Fruit fly (Drosophila melanogaster) whole organism, embryonic: ENCODE data around the gene drm.

ENCODE experiments used
- Bteb2 ChIP-seq: fragments of 200-800 bp; sonication (Bioruptor generic); optimal IDR thresholded peaks from 2 replicates; lab custom pipeline; 2016; ENCODE audit warnings: missing biosample characterization, missing genetic modification characterization
- CG10147 ChIP-seq: fragments of 200-800 bp; sonication (Bioruptor generic); optimal IDR thresholded peaks from 2 replicates; lab custom pipeline; 2019; ENCODE audit warnings: missing biosample characterization, mild to moderate bottlenecking, missing genetic modification characterization, moderate library complexity
- CG10209 ChIP-seq: fragments of 200-800 bp; sonication (Bioruptor generic); optimal IDR thresholded peaks from 3 replicates; lab custom pipeline; 2017; ENCODE audit warnings: missing biosample characterization, mild to moderate bottlenecking, missing genetic modification characterization, missing genetic modification reagents
- CG10321 ChIP-seq: fragments of 200-800 bp; sonication (Bioruptor generic); IDR thresholded peaks from 2 replicates; pipeline ENCODE4 v1.3.6; 2022; ENCODE audit warnings: missing biosample characterization, missing genetic modification characterization
- CG11560 ChIP-seq: fragments of 200-800 bp; sonication (Bioruptor generic); IDR thresholded peaks from 3 replicates; pipeline ENCODE4 v1.3.6; 2022; ENCODE audit warnings: missing biosample characterization, missing genetic modification characterization
- CG12155 ChIP-seq: fragments of 200-800 bp; sonication (Bioruptor generic); optimal IDR thresholded peaks from 3 replicates; lab custom pipeline; 2016; ENCODE audit warnings: missing biosample characterization, missing genetic modification characterization
- CG12299 ChIP-seq: fragments of 200-800 bp; sonication (Bioruptor generic); optimal IDR thresholded peaks from 2 replicates; lab custom pipeline; 2018; ENCODE audit warnings: missing biosample characterization, mild to moderate bottlenecking, missing genetic modification characterization
- CG12391 ChIP-seq: fragments of 200-800 bp; sonication (Bioruptor generic); optimal IDR thresholded peaks from 3 replicates; lab custom pipeline; 2018; ENCODE audit warnings: missing biosample characterization, mild to moderate bottlenecking, missing genetic modification characterization, moderate library complexity
- CG13287 ChIP-seq: fragments of 200-800 bp; sonication (Bioruptor generic); IDR thresholded peaks from 2 replicates; pipeline ENCODE4 v1.3.6; 2022; ENCODE audit warnings: missing biosample characterization, missing genetic modification characterization; ENCODE audit not compliant: partially characterized antibody
- CG13424 ChIP-seq: fragments of 200-800 bp; sonication (Bioruptor generic); optimal IDR thresholded peaks from 2 replicates; lab custom pipeline; 2019; ENCODE audit warnings: missing biosample characterization, mild to moderate bottlenecking, missing genetic modification characterization, moderate library complexity
- CG17912 ChIP-seq: fragments of 200-800 bp; sonication (Bioruptor generic); optimal IDR thresholded peaks from 2 replicates; lab custom pipeline; 2018; ENCODE audit warnings: missing biosample characterization, mild to moderate bottlenecking, missing genetic modification characterization
- CG2889 ChIP-seq: fragments of 200-800 bp; sonication (Bioruptor generic); IDR thresholded peaks from 3 replicates; pipeline ENCODE4 v1.3.6; 2022; ENCODE audit warnings: missing biosample characterization, missing genetic modification characterization
- CG33557 ChIP-seq: fragments of 200-800 bp; sonication (Bioruptor generic); optimal IDR thresholded peaks from 2 replicates; lab custom pipeline; 2019; ENCODE audit warnings: missing biosample characterization, mild to moderate bottlenecking, missing genetic modification characterization, moderate library complexity
- CG4282 ChIP-seq: fragments of 200-800 bp; sonication (Bioruptor generic); optimal IDR thresholded peaks from 2 replicates; lab custom pipeline; 2016; ENCODE audit warnings: missing biosample characterization, missing genetic modification characterization
- CG6175 ChIP-seq: fragments of 200-800 bp; sonication (Bioruptor generic); IDR thresholded peaks from 3 replicates; pipeline ENCODE4 v1.3.6; 2022; ENCODE audit warnings: missing biosample characterization, missing genetic modification characterization
- CG8290 ChIP-seq, 3 experiments: fragments of 200-800 bp; sonication (Bioruptor generic); optimal IDR thresholded peaks; 2 replicates each; lab custom pipeline; 2016 to 2019; ENCODE audit warnings: missing biosample characterization in 3 of 3, missing genetic modification characterization in 3 of 3, mild to moderate bottlenecking in 2 of 3, moderate library complexity in 1 of 3
- CG9817 ChIP-seq: fragments of 200-800 bp; sonication (Bioruptor generic); optimal IDR thresholded peaks from 2 replicates; lab custom pipeline; 2018; ENCODE audit warnings: missing biosample characterization, mild to moderate bottlenecking, missing genetic modification characterization, moderate library complexity
- Deaf1 ChIP-seq: fragments of 200-800 bp; optimal IDR thresholded peaks from 3 replicates; lab custom pipeline; 2019; ENCODE audit warnings: missing biosample characterization, mild to moderate bottlenecking, missing genetic modification characterization, moderate library complexity
- Dip3 ChIP-seq: fragments of 200-800 bp; sonication (Bioruptor generic); optimal IDR thresholded peaks from 3 replicates; lab custom pipeline; 2016; ENCODE audit warnings: missing biosample characterization, missing genetic modification characterization
- Doc3 ChIP-seq: fragments of 200-800 bp; sonication (Bioruptor generic); IDR thresholded peaks from 3 replicates; pipeline ENCODE4 v1.3.6; 2022; ENCODE audit warnings: missing biosample characterization, missing genetic modification characterization; ENCODE audit not compliant: partially characterized antibody
- Drgx ChIP-seq: fragments of 200-800 bp; sonication (Bioruptor generic); IDR thresholded peaks from 2 replicates; pipeline ENCODE4 v1.3.6; 2022; ENCODE audit warnings: missing biosample characterization, missing genetic modification characterization
- Ets97D ChIP-seq: fragments of 200-800 bp; sonication (Bioruptor generic); optimal IDR thresholded peaks from 3 replicates; lab custom pipeline; 2016; ENCODE audit warnings: missing biosample characterization, missing genetic modification characterization
- Fer3 ChIP-seq: fragments of 200-800 bp; sonication (Bioruptor generic); optimal IDR thresholded peaks from 2 replicates; lab custom pipeline; 2018; ENCODE audit warnings: missing biosample characterization, mild to moderate bottlenecking, missing genetic modification characterization, moderate library complexity
- GATAe ChIP-seq: fragments of 200-800 bp; sonication (Bioruptor generic); conservative IDR thresholded peaks from 2 replicates; pipeline ENCODE4 v1.3.6; 2022; ENCODE audit warnings: missing biosample characterization, missing genetic modification characterization
- HLH4C ChIP-seq: fragments of 200-800 bp; sonication (Bioruptor generic); IDR thresholded peaks from 3 replicates; pipeline ENCODE4 v1.3.6; 2022; ENCODE audit warnings: missing biosample characterization, missing genetic modification characterization; ENCODE audit not compliant: partially characterized antibody
- Hey ChIP-seq: fragments of 200-800 bp; sonication (Bioruptor generic); optimal IDR thresholded peaks from 3 replicates; lab custom pipeline; 2018; ENCODE audit warnings: missing biosample characterization, mild to moderate bottlenecking, missing genetic modification characterization
- Myb ChIP-seq: fragments of 200-800 bp; sonication (Bioruptor generic); optimal IDR thresholded peaks from 2 replicates; lab custom pipeline; 2016; ENCODE audit warnings: missing biosample characterization, missing genetic modification characterization
- NFAT ChIP-seq: fragments of 200-800 bp; sonication (Bioruptor generic); IDR thresholded peaks from 2 replicates; pipeline ENCODE4 v1.3.6; 2022; ENCODE audit warnings: missing biosample characterization, missing genetic modification characterization
- Nf-YC ChIP-seq: fragments of 200-800 bp; optimal IDR thresholded peaks from 3 replicates; lab custom pipeline; 2019; ENCODE audit warnings: missing biosample characterization, mild to moderate bottlenecking, missing genetic modification characterization, moderate library complexity
- Vsx1 ChIP-seq: fragments of 200-800 bp; sonication (Bioruptor generic); optimal IDR thresholded peaks from 2 replicates; lab custom pipeline; 2017; ENCODE audit warnings: missing biosample characterization, mild to moderate bottlenecking, missing genetic modification characterization, missing genetic modification reagents
- Xrp1 ChIP-seq: fragments of 200-800 bp; sonication (Bioruptor generic); IDR thresholded peaks from 2 replicates; pipeline ENCODE4 v1.3.6; 2022; ENCODE audit warnings: missing biosample characterization, missing genetic modification characterization
- cato ChIP-seq: fragments of 200-800 bp; sonication (Bioruptor generic); optimal IDR thresholded peaks from 2 replicates; lab custom pipeline; 2016; ENCODE audit warnings: missing biosample characterization, missing genetic modification characterization, borderline replicate concordance
- chinmo ChIP-seq: fragments of 200-800 bp; sonication (Bioruptor generic); IDR thresholded peaks from 4 replicates; pipeline ENCODE4 v1.3.6; 2022; ENCODE audit warnings: missing biosample characterization, missing genetic modification characterization; ENCODE audit not compliant: partially characterized antibody
- ci ChIP-seq: fragments of 200-800 bp; sonication (Bioruptor generic); IDR thresholded peaks from 3 replicates; pipeline ENCODE4 v1.3.6; 2022; ENCODE audit warnings: missing biosample characterization, missing genetic modification characterization
- da ChIP-seq: fragments of 200-800 bp; sonication (Bioruptor generic); optimal IDR thresholded peaks from 2 replicates; lab custom pipeline; 2016; ENCODE audit warnings: missing biosample characterization, missing genetic modification characterization
- exex ChIP-seq: fragments of 200-800 bp; sonication (Bioruptor generic); optimal IDR thresholded peaks from 4 replicates; lab custom pipeline; 2018; ENCODE audit warnings: missing biosample characterization, mild to moderate bottlenecking, missing genetic modification characterization, moderate library complexity
- grn ChIP-seq: fragments of 200-800 bp; sonication (Bioruptor generic); optimal IDR thresholded peaks from 3 replicates; lab custom pipeline; 2017; ENCODE audit warnings: missing biosample characterization, missing genetic modification characterization
- hb ChIP-seq: fragments of 200-800 bp; sonication (Bioruptor generic); IDR thresholded peaks from 3 replicates; pipeline ENCODE4 v1.3.6; 2022; ENCODE audit warnings: missing biosample characterization, missing genetic modification characterization; ENCODE audit not compliant: partially characterized antibody
- klu ChIP-seq: fragments of 200-800 bp; sonication (Bioruptor generic); IDR thresholded peaks from 2 replicates; pipeline ENCODE4 v1.3.6; 2022; ENCODE audit warnings: missing biosample characterization, missing genetic modification characterization
- nerfin-1 ChIP-seq: fragments of 200-800 bp; sonication (Bioruptor generic); optimal IDR thresholded peaks from 3 replicates; lab custom pipeline; 2019; ENCODE audit warnings: missing biosample characterization, mild to moderate bottlenecking, missing genetic modification characterization, moderate library complexity
- pita ChIP-seq: fragments of 200-800 bp; sonication (Bioruptor generic); optimal IDR thresholded peaks from 2 replicates; lab custom pipeline; 2017; ENCODE audit warnings: missing biosample characterization, mild to moderate bottlenecking, missing genetic modification characterization
- sens-2 ChIP-seq: fragments of 200-800 bp; sonication (Bioruptor generic); IDR thresholded peaks from 2 replicates; pipeline ENCODE4 v1.3.6; 2022; ENCODE audit warnings: missing biosample characterization, missing genetic modification characterization
- sima ChIP-seq: fragments of 200-800 bp; sonication (Bioruptor generic); optimal IDR thresholded peaks from 2 replicates; lab custom pipeline; 2016; ENCODE audit warnings: missing biosample characterization, missing genetic modification characterization
- sob ChIP-seq: fragments of 200-800 bp; sonication (Bioruptor generic); IDR thresholded peaks from 2 replicates; pipeline ENCODE4 v1.3.6; 2022; ENCODE audit warnings: missing biosample characterization, missing genetic modification characterization
- usp ChIP-seq: fragments of >200 bp; optimal IDR thresholded peaks from 2 replicates; lab custom pipeline; 2017; ENCODE audit warnings: missing biosample characterization, missing genetic modification characterization
- vnd ChIP-seq: fragments of 200-800 bp; sonication (Bioruptor generic); IDR thresholded peaks from 3 replicates; pipeline ENCODE4 v1.3.6; 2022; ENCODE audit warnings: missing biosample characterization, missing genetic modification characterization; ENCODE audit not compliant: partially characterized antibody
- vvl ChIP-seq: fragments of 200-800 bp; sonication (Bioruptor generic); IDR thresholded peaks from 2 replicates; pipeline ENCODE4 v1.3.6; 2022; ENCODE audit warnings: missing biosample characterization, missing genetic modification characterization
- yki ChIP-seq: fragments of >200 bp; optimal IDR thresholded peaks from 3 replicates; lab custom pipeline; 2018
- z ChIP-seq: fragments of 200-800 bp; sonication (Bioruptor generic); IDR thresholded peaks from 3 replicates; pipeline ENCODE4 v1.3.6; 2022; ENCODE audit warnings: missing biosample characterization, missing genetic modification characterization

The drm gene

DNA sequence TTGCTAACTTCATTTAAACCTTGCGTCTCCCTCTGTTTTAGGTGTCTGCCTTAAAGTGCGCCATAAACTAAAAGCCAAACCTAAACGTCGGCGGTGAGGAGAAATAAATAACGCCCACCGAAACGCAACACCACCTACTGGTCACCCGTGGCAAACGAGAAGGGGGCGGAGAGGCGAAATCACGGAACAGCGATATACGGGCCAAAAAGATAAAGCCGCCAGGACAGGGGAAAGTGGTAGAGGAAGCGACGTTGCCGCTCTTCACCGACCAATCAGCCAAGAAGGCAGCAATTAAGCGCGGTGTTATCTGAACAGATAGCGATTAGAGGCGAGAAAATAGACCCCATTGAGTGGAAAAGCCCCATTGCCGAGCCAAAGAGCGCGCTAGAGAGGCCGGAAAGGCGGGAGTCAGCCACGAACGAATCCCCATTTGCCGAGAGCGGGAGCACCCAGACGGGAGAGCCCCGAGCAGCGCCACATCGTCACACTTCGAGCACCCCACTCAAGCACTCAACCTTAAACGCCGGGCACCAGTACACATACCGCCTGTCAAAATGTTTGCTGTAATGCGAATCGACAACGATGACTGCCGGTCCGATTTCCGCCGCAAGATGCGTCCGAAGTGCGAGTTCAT is 6.1 kb downstream of the drm start (continued):
- TF ChIP-seq Fer3 (tag; lab: Kevin White, UChicago) (no peak), CG4282 (GFP tag; lab: Kevin White, UChicago) (no peak), grn (GFP tag; lab: Kevin White, UChicago) (no peak), usp (GFP tag; lab: Kevin White, UChicago) (no peak), Deaf1 (tag; lab: Kevin White, UChicago) (peak; percentile 45), CG12155 (GFP tag; lab: Kevin White, UChicago) (no peak), sens-2 (GFP tag; lab: Robert Waterston, UW) (0 out of 2 replicates have a peak, but pooled peaks have one; percentile 28), vvl (GFP tag; lab: Robert Waterston, UW) (no peak), Bteb2 (no peak), da (GFP tag; lab: Kevin White, UChicago) (no peak), CG8290 (GFP tag; optimal IDR thresholded peaks at IDR 0.05; lab: Kevin White, UChicago) (no peak), CG8290 (tag; optimal IDR thresholded peaks at IDR 0.05; lab: Kevin White, UChicago) (no peak), Ets97D (GFP tag; lab: Kevin White, UChicago) (no peak), CG10321 (GFP tag; lab: Robert Waterston, UW) (peak; percentile 50), CG9817 (tag; lab: Kevin White, UChicago) (no peak), GATAe (GFP tag; lab: Robert Waterston, UW) (peak; percentile 84), CG10147 (GFP tag; lab: Kevin White, UChicago) (no peak), hb (GFP tag; lab: Robert Waterston, UW) (no peak), CG6175 (no peak), CG10209 (GFP tag; lab: Kevin White, UChicago) (no peak), Dip3 (no peak), klu (GFP tag; lab: Robert Waterston, UW) (no peak), cato (GFP tag; lab: Kevin White, UChicago) (no peak), sima (GFP tag; lab: Kevin White, UChicago) (no peak), CG17912 (GFP tag; lab: Kevin White, UChicago) (no peak), CG13424 (tag; lab: Kevin White, UChicago) (no peak), Vsx1 (GFP tag; lab: Kevin White, UChicago) (no peak), CG11560 (tag; lab: Robert Waterston, UW) (no peak), NFAT (GFP tag; lab: Robert Waterston, UW) (no peak), Drgx (GFP tag; lab: Robert Waterston, UW) (no peak), Myb (GFP tag; lab: Kevin White, UChicago) (no peak), Xrp1 (GFP tag; lab: Robert Waterston, UW) (peak; percentile 39; the same call in 1 of the 2 replicates), CG2889 (GFP tag; lab: Robert Waterston, UW) (no peak), Doc3 (GFP tag; lab: Robert Waterston, UW) (peak; percentile 60; the same call in 1 of the 3 replicates), yki (lab: Kevin White, UChicago) (peak; percentile 95), Hey (tag; lab: Kevin White, UChicago) (no peak), CG12299 (tag; lab: Kevin White, UChicago) (no peak), exex (tag; lab: Kevin White, UChicago) (peak; percentile 49), sob (GFP tag; lab: Robert Waterston, UW) (no peak; the same call in 1 of the 2 replicates), CG33557 (GFP tag; lab: Kevin White, UChicago) (no peak), ci (GFP tag; lab: Robert Waterston, UW) (peak; percentile 39; the same call in 1 of the 3 replicates), pita (GFP tag; lab: Kevin White, UChicago) (no peak), nerfin-1 (tag; lab: Kevin White, UChicago) (no peak), CG13287 (GFP tag; lab: Robert Waterston, UW) (peak; percentile 50; the same call in 1 of the 2 replicates), Nf-YC (tag; lab: Kevin White, UChicago) (peak; percentile 92), z (GFP tag; lab: Robert Waterston, UW) (peak; percentile 95), HLH4C (GFP tag; lab: Robert Waterston, UW) (peak; percentile 49; the same call in 1 of the 3 replicates), chinmo (GFP tag; lab: Robert Waterston, UW) (0 out of 4 replicates have a peak, but pooled peaks have one; percentile 53), vnd (no peak), CG12391 (tag; lab: Kevin White, UChicago) (no peak)
